Worm (Caenorhabditis elegans): ENCODE measurements around the gene gcy-6.

gcy-6 gene

DNA sequence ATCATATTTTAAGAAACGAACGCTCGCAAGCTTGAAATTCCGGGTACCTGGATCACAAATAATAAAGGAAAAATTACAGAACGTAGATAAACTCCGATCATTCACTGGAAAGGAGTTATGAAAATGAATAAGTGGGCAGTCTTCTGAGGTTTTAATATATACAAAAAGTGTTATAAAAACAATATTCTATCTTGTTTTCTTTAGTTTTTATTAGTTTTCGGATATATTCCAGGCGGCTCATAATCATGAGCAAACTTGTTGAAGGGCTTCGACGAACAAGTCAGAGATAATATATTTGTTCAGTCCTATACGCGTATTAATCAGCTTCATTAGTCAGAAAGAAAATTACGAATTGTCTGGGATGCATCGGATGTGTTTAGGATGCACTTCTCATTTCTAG is at the start of gene gcy-6:
TSS of gene gcy-6 (minus strand) at position 101 of the 400 bp plus-strand sequence.
- TF ChIP-seq nhr-47 (tag; optimal IDR thresholded peaks at IDR 0.05) (no peak), pax-3 (tag; optimal IDR thresholded peaks at IDR 0.05) (no peak), ceh-63 (GFP tag; optimal IDR thresholded peaks at IDR 0.05) (no peak), nhr-11 (tag; optimal IDR thresholded peaks at IDR 0.05) (no peak), zag-1 (tag; optimal IDR thresholded peaks at IDR 0.05) (no peak), mdl-1 (tag; optimal IDR thresholded peaks at IDR 0.05) (no peak), hlh-17 (GFP tag; optimal IDR thresholded peaks at IDR 0.05; ENCODE audit: borderline replicate concordance) (no peak), sup-37 (GFP tag; optimal IDR thresholded peaks at IDR 0.05) (no peak), C16A3.4 (tag; optimal IDR thresholded peaks at IDR 0.05) (no peak), C34B4.2 (tag; optimal IDR thresholded peaks at IDR 0.05) (no peak), nhr-71 (tag; optimal IDR thresholded peaks at IDR 0.05) (no peak), ceh-8 (GFP tag; optimal IDR thresholded peaks at IDR 0.05) (no peak), tlp-1 (tag; optimal IDR thresholded peaks at IDR 0.05) (no peak), lin-13 (GFP tag; optimal IDR thresholded peaks at IDR 0.05) (no peak), nhr-20 (tag; optimal IDR thresholded peaks at IDR 0.05) (no peak), ztf-11 (tag; optimal IDR thresholded peaks at IDR 0.05) (no peak), ztf-4 (tag; optimal IDR thresholded peaks at IDR 0.05) (no peak), C04F5.9 (tag; optimal IDR thresholded peaks at IDR 0.05) (no peak), dsc-1 (tag; optimal IDR thresholded peaks at IDR 0.05) (no peak)

DNA sequence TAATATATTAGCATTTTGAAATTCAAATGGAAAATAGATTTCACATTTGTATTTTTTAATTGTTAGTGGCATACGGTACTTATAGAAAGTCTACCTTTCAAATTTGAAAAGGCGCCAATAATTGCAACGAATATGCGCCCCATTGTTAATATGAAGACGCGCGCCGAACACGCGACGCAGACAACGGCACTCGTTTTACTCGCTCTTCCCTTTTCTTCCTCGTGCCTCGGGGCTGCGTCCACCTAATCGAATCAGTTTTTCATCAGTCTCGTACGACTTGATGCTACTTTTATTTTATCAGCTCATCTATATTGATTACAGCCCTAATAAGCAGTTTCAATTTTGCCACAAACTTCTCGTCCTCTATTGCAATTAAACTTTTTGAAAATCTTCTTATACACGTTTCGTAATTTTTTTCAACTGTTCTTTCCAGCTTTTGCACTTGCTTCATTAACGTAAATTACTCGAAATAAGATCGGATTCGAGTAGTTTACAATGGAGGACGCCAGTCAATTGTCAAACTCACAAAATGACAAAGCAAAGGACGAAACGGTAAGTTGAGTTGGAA is 48.1 kb upstream of the gcy-6 start, which contains the start of gene cash-1:
TSS of gene cash-1 (plus strand) at position 432 of the 568 bp plus-strand sequence.
- TF ChIP-seq zip-4 (GFP tag; optimal IDR thresholded peaks at IDR 0.05): no peak
- TF ChIP-seq nhr-47 (tag; optimal IDR thresholded peaks at IDR 0.05): peak; percentile 73
- peak; percentile 71 for TF ChIP-seq tbx-2 (tag; optimal IDR thresholded peaks at IDR 0.05)
- peak; percentile 58 for TF ChIP-seq nhr-19 (GFP tag; conservative IDR thresholded peaks at IDR 0.05)
- TF ChIP-seq snpc-4 (tag; optimal IDR thresholded peaks at IDR 0.05): peak; percentile 55
- no peak for TF ChIP-seq mab-9 (GFP tag; IDR thresholded peaks at IDR 0.05)
- peak; percentile 14 for TF ChIP-seq hpl-2 (GFP tag; optimal IDR thresholded peaks at IDR 0.05)
- no peak for TF ChIP-seq ama-1 (optimal IDR thresholded peaks at IDR 0.05)
- peak; percentile 68 for TF ChIP-seq xbp-1 (tag; optimal IDR thresholded peaks at IDR 0.05)
- TF ChIP-seq lin-15B (tag; optimal IDR thresholded peaks at IDR 0.05): peak; percentile 85
- TF ChIP-seq efl-3 (GFP tag; optimal IDR thresholded peaks at IDR 0.05): no peak
- TF ChIP-seq vab-15 (tag; optimal IDR thresholded peaks at IDR 0.05): peak; percentile 46
- TF ChIP-seq dsc-1 (tag; optimal IDR thresholded peaks at IDR 0.05): peak; percentile 12
- peak; percentile 82 for TF ChIP-seq nhr-71 (tag; optimal IDR thresholded peaks at IDR 0.05)
- TF ChIP-seq fkh-8 (tag; optimal IDR thresholded peaks at IDR 0.05): peak; percentile 71
- TF ChIP-seq ceh-8 (GFP tag; optimal IDR thresholded peaks at IDR 0.05): peak; percentile 47
- TF ChIP-seq efl-1 (optimal IDR thresholded peaks at IDR 0.05): peak; percentile 72 to 84
- peak; percentile 87 to 98 for TF ChIP-seq efl-1 (GFP tag; optimal IDR thresholded peaks at IDR 0.05 in 1 of 2)
- TF ChIP-seq lin-14 (GFP tag; optimal IDR thresholded peaks at IDR 0.05): peak; percentile 84
- peak; percentile 36 for TF ChIP-seq fkh-10 (GFP tag; optimal IDR thresholded peaks at IDR 0.05)
- no peak for TF ChIP-seq nhr-11 (tag; optimal IDR thresholded peaks at IDR 0.05)
- TF ChIP-seq nhr-90 (tag; optimal IDR thresholded peaks at IDR 0.05; ENCODE audit: poor library complexity): peak; percentile 60
- peak; percentile 22 for TF ChIP-seq egl-13 (tag; optimal IDR thresholded peaks at IDR 0.05)
- peak; percentile 67 for TF ChIP-seq isw-1 (GFP tag; IDR thresholded peaks at IDR 0.05)
- TF ChIP-seq lir-3 (tag; optimal IDR thresholded peaks at IDR 0.05; ENCODE audit: poor library complexity): peak; percentile 31
- no peak for TF ChIP-seq tlp-1 (tag; optimal IDR thresholded peaks at IDR 0.05)
- no peak for TF ChIP-seq C34B4.2 (tag; optimal IDR thresholded peaks at IDR 0.05)
- TF ChIP-seq pax-3 (tag; optimal IDR thresholded peaks at IDR 0.05): peak; percentile 11
- peak; percentile 61 for TF ChIP-seq swsn-7 (tag; optimal IDR thresholded peaks at IDR 0.05)
- peak in 1 of 6 experiments; percentile 45 for TF ChIP-seq elt-3 (tag; optimal IDR thresholded peaks at IDR 0.05)
- TF ChIP-seq skn-1 (tag; optimal IDR thresholded peaks at IDR 0.05): peak; percentile 77
- TF ChIP-seq ceh-90 (tag; optimal IDR thresholded peaks at IDR 0.05): no peak
- TF ChIP-seq dpl-1 (GFP tag; optimal IDR thresholded peaks at IDR 0.05): peak; percentile 80 to 89 (median 83)
- TF ChIP-seq lsy-2 (tag; optimal IDR thresholded peaks at IDR 0.05): peak; percentile 56 to 86
- peak; percentile 74 for TF ChIP-seq blmp-1 (tag; optimal IDR thresholded peaks at IDR 0.05)
- TF ChIP-seq nhr-85 (tag): peak; percentile 42
- TF ChIP-seq F16B12.6 (tag; optimal IDR thresholded peaks at IDR 0.05): peak; percentile 10
- peak; percentile 72 for TF ChIP-seq snu-23 (GFP tag; optimal IDR thresholded peaks at IDR 0.05)
- peak; percentile 43 for TF ChIP-seq elt-2 (tag; optimal IDR thresholded peaks at IDR 0.05)

All from whole organism, L1 larva.